Worm (Caenorhabditis elegans): ENCODE data around the gene K09E3.2.
"Not testable (repeated sequence)": the region's sequence is repeated elsewhere in the genome, so short reads cannot be mapped to it uniquely, and the experiment has no call there.

K09E3.2 gene

DNA sequence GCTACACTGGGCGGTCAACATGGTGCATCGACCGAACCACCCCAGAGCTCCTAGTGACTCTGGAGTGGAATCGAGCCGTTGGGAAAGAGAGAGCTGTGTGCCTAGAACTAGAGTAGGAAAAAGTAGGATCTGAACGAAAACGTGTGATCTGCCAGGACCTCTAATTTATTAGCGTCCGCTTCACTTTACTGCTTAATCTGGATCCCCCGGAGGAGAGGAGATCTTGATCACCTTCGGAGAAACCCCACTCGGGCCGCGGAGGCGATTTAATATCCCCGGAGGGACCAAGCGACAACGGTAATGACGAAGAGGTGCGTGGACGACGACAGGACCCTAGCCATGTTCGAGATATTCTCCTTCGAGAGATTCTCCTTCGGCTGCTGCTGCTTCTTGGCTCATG, at the start of gene K09E3.2:
TSS of gene K09E3.2 (plus strand) at position 301 of the 400 bp plus-strand sequence.
- TF ChIP-seq him-1, dao-5, W03F9.2 (tag; optimal IDR thresholded peaks at IDR 0.05): not testable (repeated sequence)

DNA sequence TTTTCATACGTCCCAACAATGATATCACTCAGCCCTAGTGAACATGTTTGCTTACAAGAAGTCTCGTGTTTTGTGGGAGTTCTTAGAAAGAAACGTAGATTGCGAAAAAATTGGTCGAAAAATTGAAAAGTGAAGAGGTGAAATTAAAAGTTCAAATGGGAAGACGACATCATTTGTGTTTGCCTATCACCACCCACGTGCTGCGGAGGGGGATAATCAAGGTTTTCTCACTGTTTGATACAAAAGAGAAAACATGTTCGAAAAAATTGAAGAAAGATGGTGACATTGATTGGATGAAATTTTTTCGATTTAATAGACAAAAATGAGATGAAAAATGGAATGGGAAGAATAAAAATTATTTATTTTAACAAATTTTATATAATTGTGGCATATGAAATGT, 47.0 kb upstream of the K09E3.2 start:
- TF ChIP-seq W03F9.2 (tag; optimal IDR thresholded peaks at IDR 0.05): no peak
- no peak for TF ChIP-seq dao-5 (tag; optimal IDR thresholded peaks at IDR 0.05)
- no peak for TF ChIP-seq him-1 (tag; optimal IDR thresholded peaks at IDR 0.05)

DNA sequence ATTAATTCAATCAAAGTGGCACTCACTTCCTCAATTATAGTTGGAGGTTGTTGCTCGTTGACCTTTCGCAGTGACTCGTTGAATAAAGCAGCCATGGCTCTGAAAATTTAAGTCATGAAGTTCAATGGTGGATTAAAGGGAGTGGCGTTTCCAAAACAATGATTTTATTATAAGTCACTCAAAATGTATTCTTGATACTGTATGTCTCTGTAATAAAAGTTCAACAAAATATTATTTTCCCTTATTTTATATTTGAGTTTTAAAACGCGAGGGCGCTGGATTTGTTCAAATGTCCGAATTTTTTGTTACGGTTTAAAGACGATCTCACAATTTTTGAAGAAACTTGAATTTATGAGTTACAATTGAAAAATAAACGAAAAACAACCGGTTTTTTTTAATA, 45.4 kb upstream of the K09E3.2 start, which contains the start of gene C30G4.4:
TSS of gene C30G4.4 (minus strand) at position 101 of the 400 bp plus-strand sequence.
- TF ChIP-seq W03F9.2 (tag; optimal IDR thresholded peaks at IDR 0.05) (no peak), dao-5 (tag; optimal IDR thresholded peaks at IDR 0.05) (no peak), him-1 (tag; optimal IDR thresholded peaks at IDR 0.05) (no peak)

DNA sequence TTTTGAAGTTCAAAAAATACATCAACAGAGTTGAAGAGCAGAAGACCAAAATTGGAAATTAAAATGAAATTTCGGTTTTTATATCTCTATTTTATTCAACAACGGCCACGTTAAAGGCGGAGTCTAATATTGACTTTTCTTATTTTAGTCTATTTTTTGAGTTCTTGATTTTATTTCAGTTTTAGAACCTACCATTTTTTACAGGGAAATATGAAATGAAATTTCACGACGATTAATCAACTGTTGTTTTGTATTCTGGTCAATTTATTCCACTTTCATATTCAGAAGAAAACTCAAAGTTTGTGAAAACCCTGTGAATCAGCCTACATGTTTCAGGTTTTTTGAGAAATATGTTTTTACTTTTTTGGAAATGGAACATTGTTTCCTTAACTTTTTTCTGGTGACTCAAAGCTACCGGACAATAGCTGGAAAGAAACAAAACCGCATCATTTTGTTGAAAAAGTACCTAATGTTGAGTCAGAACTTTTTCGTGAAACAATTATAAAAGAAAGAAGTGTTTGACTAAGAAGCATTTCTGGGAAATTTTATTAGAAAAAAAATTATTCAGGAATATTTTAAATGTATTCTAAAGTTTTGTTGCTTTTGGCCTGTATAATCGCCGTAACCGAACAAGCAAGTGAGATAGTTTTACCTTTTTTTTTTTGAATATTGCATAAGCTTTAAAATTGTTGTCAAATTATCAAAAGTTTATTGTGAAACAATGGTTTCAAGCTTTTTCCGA, 36.7 kb upstream of the K09E3.2 start, which contains the start of the genes irld-23 and C08A9.10:
TSS of gene irld-23 (minus strand) at position 51 of the 742 bp plus-strand sequence.
TSS of gene C08A9.10 (plus strand) at position 545 of the 742 bp plus-strand sequence.
- no peak for TF ChIP-seq dao-5 (tag; optimal IDR thresholded peaks at IDR 0.05)
- no peak for TF ChIP-seq W03F9.2 (tag; optimal IDR thresholded peaks at IDR 0.05)
- no peak for TF ChIP-seq him-1 (tag; optimal IDR thresholded peaks at IDR 0.05)

DNA sequence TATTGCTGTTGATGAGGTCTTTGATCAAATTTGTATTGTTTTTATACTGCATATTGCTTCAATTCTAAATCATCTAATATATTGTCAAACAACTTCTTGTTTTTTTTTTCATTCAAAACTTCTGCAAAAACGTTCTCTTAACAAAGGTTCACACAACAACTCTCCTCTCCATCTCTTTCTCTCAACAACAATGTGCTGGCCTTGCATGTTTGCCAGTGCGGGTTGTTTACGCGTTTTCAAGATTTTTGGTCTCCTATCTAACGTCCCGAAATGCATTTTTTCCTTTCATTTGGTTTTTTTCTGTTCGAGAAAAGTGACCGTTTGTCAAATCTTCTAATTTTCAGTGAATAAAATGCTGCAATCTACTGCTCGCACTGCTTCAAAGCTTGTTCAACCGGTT, 25.0 kb upstream of the K09E3.2 start, which contains the start of gene sod-3:
TSS of gene sod-3 (plus strand) at position 338 of the 400 bp plus-strand sequence.
- no peak for TF ChIP-seq him-1 (tag; optimal IDR thresholded peaks at IDR 0.05)
- no peak for TF ChIP-seq dao-5 (tag; optimal IDR thresholded peaks at IDR 0.05)
- no peak for TF ChIP-seq W03F9.2 (tag; optimal IDR thresholded peaks at IDR 0.05)

DNA sequence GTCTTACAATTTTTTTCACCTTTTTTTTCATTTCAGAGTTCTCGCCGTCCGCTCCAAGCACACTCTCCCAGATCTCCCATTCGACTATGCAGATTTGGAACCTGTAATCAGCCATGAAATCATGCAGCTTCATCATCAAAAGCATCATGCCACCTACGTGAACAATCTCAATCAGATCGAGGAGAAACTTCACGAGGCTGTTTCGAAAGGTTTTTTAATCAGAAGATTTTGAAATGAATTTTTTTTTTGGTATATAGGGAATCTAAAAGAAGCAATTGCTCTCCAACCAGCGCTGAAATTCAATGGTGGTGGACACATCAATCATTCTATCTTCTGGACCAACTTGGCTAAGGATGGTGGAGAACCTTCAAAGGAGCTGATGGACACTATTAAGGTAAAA, 24.3 kb upstream of the K09E3.2 start, which contains the start of gene C08A9.3:
TSS of gene C08A9.3 (minus strand) at position 101 of the 400 bp plus-strand sequence.
- TF ChIP-seq dao-5 (tag; optimal IDR thresholded peaks at IDR 0.05): no peak
- no peak for TF ChIP-seq W03F9.2 (tag; optimal IDR thresholded peaks at IDR 0.05)
- no peak for TF ChIP-seq him-1 (tag; optimal IDR thresholded peaks at IDR 0.05)

DNA sequence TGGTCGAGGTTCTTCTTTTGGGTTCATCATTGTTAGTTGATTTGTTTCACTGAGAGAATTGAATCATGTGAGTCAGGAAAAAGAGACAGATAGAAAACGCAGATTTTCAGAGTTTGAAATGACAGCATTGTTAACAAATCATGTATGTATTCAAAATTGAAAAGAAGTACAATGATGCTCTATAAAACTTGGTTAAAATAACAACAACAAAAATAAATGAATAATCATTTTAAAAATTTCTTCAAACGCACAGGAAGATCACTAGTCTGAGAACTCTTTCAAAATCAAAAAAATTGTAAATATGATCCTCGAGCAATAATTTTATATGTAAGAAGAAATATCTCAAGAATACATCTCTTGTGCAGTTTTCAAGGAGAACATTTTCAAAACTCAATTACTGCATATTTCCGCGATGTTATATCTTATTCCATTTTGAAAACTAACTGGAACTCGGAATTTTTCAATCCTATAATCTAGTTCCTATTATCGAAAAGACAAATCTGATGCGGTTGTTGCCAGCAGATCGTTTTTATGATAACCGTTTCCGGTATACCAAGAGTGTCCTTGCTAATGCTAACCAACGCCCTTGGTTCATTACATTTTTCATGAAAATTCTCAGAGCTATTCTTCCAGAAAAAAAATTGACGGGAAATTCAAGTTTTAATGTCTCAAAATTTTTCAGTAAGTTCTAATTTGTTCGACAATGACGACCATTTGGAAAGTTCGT, 20.8 kb upstream of the K09E3.2 start, which contains the start of gene lido-1:
TSS of gene lido-1 (minus strand) at position 51 of the 727 bp plus-strand sequence.
- TF ChIP-seq dao-5 (tag; optimal IDR thresholded peaks at IDR 0.05) (no peak), him-1 (tag; optimal IDR thresholded peaks at IDR 0.05) (no peak), W03F9.2 (tag; optimal IDR thresholded peaks at IDR 0.05) (no peak)

DNA sequence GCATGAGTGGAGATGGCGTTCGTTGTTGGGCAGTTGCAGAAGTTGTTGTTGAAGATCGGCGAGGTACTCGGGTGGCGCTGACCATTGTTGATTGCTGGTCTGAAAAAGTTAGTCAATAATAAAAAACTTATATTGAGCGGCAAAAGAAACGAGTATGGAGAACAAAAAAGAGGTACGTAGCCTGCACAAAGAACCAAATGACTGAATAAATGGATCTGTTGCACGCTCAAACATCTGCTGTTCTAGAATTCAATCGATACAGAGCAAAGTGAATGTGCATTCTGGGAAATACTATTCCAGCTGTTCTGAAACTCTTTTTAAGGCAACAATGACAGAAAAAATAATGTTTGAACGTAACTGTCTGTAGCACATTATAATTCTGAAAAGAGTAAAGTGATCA, 16.8 kb upstream of the K09E3.2 start, which contains the start of gene lido-2:
TSS of gene lido-2 (minus strand) at position 101 of the 400 bp plus-strand sequence.
- no peak for TF ChIP-seq dao-5 (tag; optimal IDR thresholded peaks at IDR 0.05)
- no peak for TF ChIP-seq him-1 (tag; optimal IDR thresholded peaks at IDR 0.05)
- TF ChIP-seq W03F9.2 (tag; optimal IDR thresholded peaks at IDR 0.05): no peak

DNA sequence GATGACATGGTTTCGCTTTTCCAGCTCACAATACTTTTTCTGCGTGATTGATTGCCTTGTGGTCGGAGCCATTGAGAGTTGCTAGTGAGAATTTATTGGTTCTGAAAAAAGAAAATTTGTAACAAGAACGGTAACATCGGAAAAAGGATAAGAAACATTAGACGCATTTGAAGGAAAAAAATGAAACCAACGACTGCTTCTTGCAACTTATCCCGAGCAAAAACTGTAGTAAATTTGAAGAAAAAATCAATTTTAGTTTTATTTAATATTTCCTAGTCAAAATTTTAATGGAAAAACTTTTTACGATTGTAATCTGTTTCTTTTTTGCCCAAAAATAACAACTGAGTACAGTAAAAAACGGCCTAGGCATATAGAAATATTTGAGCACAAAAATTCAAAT, 9.8 kb upstream of the K09E3.2 start, which contains the start of gene lido-4:
TSS of gene lido-4 (minus strand) at position 101 of the 400 bp plus-strand sequence.
- no peak for TF ChIP-seq him-1 (tag; optimal IDR thresholded peaks at IDR 0.05)
- TF ChIP-seq W03F9.2 (tag; optimal IDR thresholded peaks at IDR 0.05): no peak
- TF ChIP-seq dao-5 (tag; optimal IDR thresholded peaks at IDR 0.05): no peak

DNA sequence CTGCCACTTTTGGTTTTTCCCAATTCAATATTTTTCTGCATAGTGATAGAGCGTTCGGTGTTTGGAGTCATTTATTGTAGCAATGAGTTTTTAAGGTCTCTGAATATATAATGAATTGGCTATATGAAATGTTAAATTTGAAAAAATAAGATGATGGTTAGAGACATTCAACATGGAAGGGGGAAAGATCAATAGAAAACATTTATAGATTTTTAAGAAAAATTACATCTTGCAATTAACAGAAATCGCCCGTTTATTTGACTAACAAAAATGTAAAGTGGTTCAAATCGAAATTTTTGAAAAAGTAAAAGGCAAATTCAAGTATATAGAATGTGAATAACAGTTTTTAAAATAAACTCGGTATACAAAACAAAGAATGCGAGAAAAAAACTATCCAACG, 6.9 kb upstream of the K09E3.2 start, which contains the start of gene lido-5:
TSS of gene lido-5 (minus strand) at position 101 of the 400 bp plus-strand sequence.
- TF ChIP-seq him-1 (tag; optimal IDR thresholded peaks at IDR 0.05): no peak
- no peak for TF ChIP-seq dao-5 (tag; optimal IDR thresholded peaks at IDR 0.05)
- no peak for TF ChIP-seq W03F9.2 (tag; optimal IDR thresholded peaks at IDR 0.05)

DNA sequence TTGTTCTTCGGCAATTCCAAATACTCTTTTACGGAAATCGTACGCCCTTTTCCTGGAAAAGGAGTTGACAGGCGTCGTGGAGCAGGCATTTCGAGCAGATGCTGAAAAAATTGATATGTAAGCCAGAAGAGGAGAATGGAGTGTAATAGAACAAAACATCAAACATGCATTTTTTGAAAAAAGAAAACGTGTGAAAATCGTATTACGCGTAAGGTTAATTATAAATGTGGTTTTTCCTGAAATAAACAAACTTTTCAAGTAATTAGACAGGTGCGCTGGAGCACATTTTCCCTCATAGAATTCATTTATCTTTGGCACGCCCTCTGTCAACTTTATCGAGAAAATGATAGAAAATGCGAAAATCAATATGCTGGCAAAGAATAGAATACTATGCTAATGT, 2.4 kb upstream of the K09E3.2 start, which contains the start of gene lido-6:
TSS of gene lido-6 (minus strand) at position 101 of the 400 bp plus-strand sequence.
- TF ChIP-seq dao-5 (tag; optimal IDR thresholded peaks at IDR 0.05) (no peak), him-1 (tag; optimal IDR thresholded peaks at IDR 0.05) (no peak), W03F9.2 (tag; optimal IDR thresholded peaks at IDR 0.05) (no peak)

DNA sequence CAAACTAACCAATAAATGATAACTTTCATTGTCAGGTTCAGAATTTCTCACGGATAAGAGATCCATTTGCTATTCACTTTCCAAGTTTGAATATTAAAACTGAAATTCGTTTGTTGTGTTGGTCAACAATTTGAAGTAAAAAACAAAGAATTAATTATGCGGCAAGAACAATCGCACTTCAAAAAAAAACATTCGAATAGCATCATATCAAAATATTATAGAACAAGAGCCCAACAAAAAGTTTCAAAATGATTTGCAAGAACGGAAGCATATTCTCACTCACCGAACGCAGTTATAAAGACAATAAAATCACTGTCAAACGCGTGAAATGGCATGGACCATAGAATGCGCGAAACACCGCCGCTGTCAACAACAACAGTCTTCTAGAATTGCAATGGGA, 17.0 kb downstream of the K09E3.2 start, which contains the start of gene K09E3.7:
TSS of gene K09E3.7 (minus strand) at position 101 of the 400 bp plus-strand sequence.
- TF ChIP-seq dao-5 (tag; optimal IDR thresholded peaks at IDR 0.05): no peak
- TF ChIP-seq him-1 (tag; optimal IDR thresholded peaks at IDR 0.05): no peak
- TF ChIP-seq W03F9.2 (tag; optimal IDR thresholded peaks at IDR 0.05): no peak

DNA sequence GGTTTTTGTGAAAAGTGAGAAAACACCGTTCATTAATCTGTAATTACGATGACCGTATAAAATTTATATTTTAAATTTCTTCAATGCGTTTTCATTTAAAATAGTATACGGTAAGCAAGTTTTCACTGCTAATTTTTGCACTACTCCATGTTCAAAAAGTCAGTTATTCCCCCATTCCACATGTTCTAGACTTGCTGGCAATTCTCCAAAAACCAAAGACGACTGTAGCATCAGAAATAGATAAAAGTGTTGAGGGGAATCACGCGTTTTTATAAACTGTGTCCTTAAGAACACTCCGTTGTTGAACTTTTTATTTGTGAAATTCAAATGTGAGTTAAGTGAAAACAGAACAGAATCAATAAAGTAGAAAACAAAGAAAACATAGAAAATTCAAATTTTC, 18.2 kb downstream of the K09E3.2 start:
- TF ChIP-seq him-1 (tag; optimal IDR thresholded peaks at IDR 0.05) (no peak), W03F9.2 (tag; optimal IDR thresholded peaks at IDR 0.05) (no peak)
